Fruit fly (Drosophila melanogaster) whole organism, embryonic: Measurements from ENCODE around the gene abs.
A peak's percentile ranks its signal among the peaks of the same experiment; 100 is the strongest.

ENCODE experiments used
- Adf1 ChIP-seq: fragments of 200-800 bp; sonication (Bioruptor generic); IDR thresholded peaks from 2 replicates; pipeline ENCODE4 v1.3.6; 2022; ENCODE audit warnings: missing biosample characterization, missing genetic modification characterization
- CG1233 ChIP-seq: fragments of 200-800 bp; sonication (Bioruptor generic); optimal IDR thresholded peaks from 4 replicates; lab custom pipeline; 2018; ENCODE audit warnings: missing biosample characterization, mild to moderate bottlenecking, missing genetic modification characterization
- CG12744 ChIP-seq: fragments of 200-800 bp; sonication (Bioruptor generic); optimal IDR thresholded peaks from 2 replicates; lab custom pipeline; 2016; ENCODE audit warnings: missing biosample characterization, missing genetic modification characterization
- CG13894 ChIP-seq: fragments of 200-800 bp; sonication (Bioruptor generic); optimal IDR thresholded peaks from 3 replicates; lab custom pipeline; 2018; ENCODE audit warnings: missing biosample characterization, mild to moderate bottlenecking, missing genetic modification characterization, moderate library complexity
- CG14014 ChIP-seq: fragments of 200-800 bp; sonication (Bioruptor generic); IDR thresholded peaks from 2 replicates; pipeline ENCODE4 v1.3.6; 2022; ENCODE audit warnings: missing biosample characterization, missing genetic modification characterization
- CG14965 ChIP-seq: fragments of 200-800 bp; sonication (Bioruptor generic); optimal IDR thresholded peaks from 2 replicates; lab custom pipeline; 2016; ENCODE audit warnings: missing biosample characterization, missing genetic modification characterization, borderline replicate concordance
- CG1529 ChIP-seq: fragments of 200-800 bp; sonication (Bioruptor generic); optimal IDR thresholded peaks from 3 replicates; lab custom pipeline; 2018; ENCODE audit warnings: missing biosample characterization, missing genetic modification characterization
- CG17612 ChIP-seq: fragments of 200-800 bp; sonication (Bioruptor generic); IDR thresholded peaks from 2 replicates; pipeline ENCODE4 v1.3.6; 2022; ENCODE audit warnings: missing biosample characterization, missing genetic modification characterization
- CG2199 ChIP-seq: fragments of 200-800 bp; sonication (Bioruptor generic); IDR thresholded peaks from 3 replicates; pipeline ENCODE4 v1.3.6; 2022; ENCODE audit warnings: missing biosample characterization, missing genetic modification characterization
- CG32532 ChIP-seq: fragments of 200-800 bp; sonication (Bioruptor generic); IDR thresholded peaks from 2 replicates; pipeline ENCODE4 v1.3.6; 2022; ENCODE audit warnings: missing biosample characterization, missing genetic modification characterization
- CG33213 ChIP-seq: fragments of 200-800 bp; sonication (Bioruptor generic); optimal IDR thresholded peaks from 3 replicates; lab custom pipeline; 2016; ENCODE audit warnings: missing biosample characterization, missing genetic modification characterization
- CG6175 ChIP-seq: fragments of 200-800 bp; sonication (Bioruptor generic); IDR thresholded peaks from 3 replicates; pipeline ENCODE4 v1.3.6; 2022; ENCODE audit warnings: missing biosample characterization, missing genetic modification characterization
- CG7963 ChIP-seq: fragments of 200-800 bp; sonication (Bioruptor generic); IDR thresholded peaks from 3 replicates; pipeline ENCODE4 v1.3.6; 2022; ENCODE audit warnings: missing biosample characterization, missing genetic modification characterization; ENCODE audit not compliant: partially characterized antibody
- CG7987 ChIP-seq: fragments of 200-800 bp; sonication (Bioruptor generic); optimal IDR thresholded peaks from 2 replicates; lab custom pipeline; 2018; ENCODE audit warnings: missing biosample characterization, mild to moderate bottlenecking, missing genetic modification characterization, moderate library complexity
- CG8478 ChIP-seq: fragments of >200 bp; optimal IDR thresholded peaks from 2 replicates; lab custom pipeline; 2018
- CG9215 ChIP-seq: fragments of 200-800 bp; sonication (Bioruptor generic); IDR thresholded peaks from 2 replicates; pipeline ENCODE4 v1.3.6; 2022; ENCODE audit warnings: missing biosample characterization, missing genetic modification characterization
- Doc3 ChIP-seq: fragments of 200-800 bp; sonication (Bioruptor generic); IDR thresholded peaks from 3 replicates; pipeline ENCODE4 v1.3.6; 2022; ENCODE audit warnings: missing biosample characterization, missing genetic modification characterization; ENCODE audit not compliant: partially characterized antibody
- ERR ChIP-seq: fragments of 200-800 bp; sonication (Bioruptor generic); optimal IDR thresholded peaks from 2 replicates; lab custom pipeline; 2016; ENCODE audit warnings: missing biosample characterization, missing genetic modification characterization
- Elba2 ChIP-seq: fragments of 200-800 bp; sonication (Bioruptor generic); optimal IDR thresholded peaks from 3 replicates; lab custom pipeline; 2016; ENCODE audit warnings: missing biosample characterization, missing genetic modification characterization
- Fer2 ChIP-seq: fragments of 200-800 bp; sonication (Bioruptor generic); optimal IDR thresholded peaks from 2 replicates; lab custom pipeline; 2018; ENCODE audit warnings: missing biosample characterization, mild to moderate bottlenecking, missing genetic modification characterization, moderate library complexity
- Hmx ChIP-seq: fragments of 200-800 bp; sonication (Bioruptor generic); optimal IDR thresholded peaks from 2 replicates; lab custom pipeline; 2016; ENCODE audit warnings: missing biosample characterization, missing genetic modification characterization
- Hr51 ChIP-seq, 2 experiments: fragments of 200-800 bp; sonication (Bioruptor generic); optimal IDR thresholded peaks; 2 replicates in 1 of 2; 3 replicates in 1 of 2; lab custom pipeline; 2016 to 2018; ENCODE audit warnings: missing biosample characterization in 2 of 2, missing genetic modification characterization in 2 of 2, mild to moderate bottlenecking in 1 of 2, moderate library complexity in 1 of 2
- MTF-1 ChIP-seq: fragments of 200-800 bp; sonication (Bioruptor generic); optimal IDR thresholded peaks from 2 replicates; lab custom pipeline; 2018; ENCODE audit warnings: missing biosample characterization, mild to moderate bottlenecking, missing genetic modification characterization, borderline replicate concordance
- Med ChIP-seq: fragments of 200-800 bp; sonication (Bioruptor generic); peaks from one replicate; lab custom pipeline; 2016; ENCODE audit warnings: missing biosample characterization, missing genetic modification characterization, mild to moderate bottlenecking, inconsistent platforms, moderate library complexity
- Oaz ChIP-seq: fragments of 200-800 bp; sonication (Bioruptor generic); IDR thresholded peaks from 2 replicates; pipeline ENCODE4 v1.3.6; 2022; ENCODE audit warnings: missing biosample characterization, missing genetic modification characterization
- Opbp ChIP-seq: fragments of 200-800 bp; sonication (Bioruptor generic); IDR thresholded peaks from 3 replicates; pipeline ENCODE4 v1.3.6; 2022; ENCODE audit warnings: missing biosample characterization, missing genetic modification characterization; ENCODE audit not compliant: partially characterized antibody
- Pdp1 ChIP-seq, 2 experiments: fragments of 200-800 bp; sonication (Bioruptor generic); optimal IDR thresholded peaks; 3 replicates each; lab custom pipeline; 2016; ENCODE audit warnings: missing biosample characterization in 2 of 2, missing genetic modification characterization in 2 of 2, mild to moderate bottlenecking in 1 of 2, moderate library complexity in 1 of 2
- Ptx1 ChIP-seq: fragments of 200-800 bp; sonication (Bioruptor generic); IDR thresholded peaks from 2 replicates; pipeline ENCODE4 v1.3.6; 2022; ENCODE audit warnings: missing biosample characterization, missing genetic modification characterization
- abd-A ChIP-seq: fragments of 200-800 bp; sonication (Bioruptor generic); optimal IDR thresholded peaks from 3 replicates; lab custom pipeline; 2019; ENCODE audit warnings: missing biosample characterization, mild to moderate bottlenecking, missing genetic modification characterization, moderate library complexity
- ci ChIP-seq: fragments of 200-800 bp; sonication (Bioruptor generic); IDR thresholded peaks from 3 replicates; pipeline ENCODE4 v1.3.6; 2022; ENCODE audit warnings: missing biosample characterization, missing genetic modification characterization
- crol ChIP-seq: fragments of 200-800 bp; sonication (Bioruptor generic); IDR thresholded peaks from 2 replicates; pipeline ENCODE4 v1.3.6; 2022; ENCODE audit warnings: missing biosample characterization, missing genetic modification characterization
- eve ChIP-seq, 2 experiments: fragments of >200 bp; optimal IDR thresholded peaks; 2 replicates each; lab custom pipeline; 2017; ENCODE audit warnings: missing biosample characterization in 2 of 2, missing genetic modification characterization in 2 of 2
- ewg ChIP-seq: fragments of 200-800 bp; sonication (Bioruptor generic); optimal IDR thresholded peaks from 3 replicates; lab custom pipeline; 2017; ENCODE audit warnings: mild to moderate bottlenecking, missing biosample characterization, missing genetic modification reagents, missing genetic modification characterization
- fd102C ChIP-seq: fragments of 200-800 bp; sonication (Bioruptor generic); optimal IDR thresholded peaks from 2 replicates; lab custom pipeline; 2018; ENCODE audit warnings: missing biosample characterization, mild to moderate bottlenecking, missing genetic modification characterization, moderate library complexity
- ftz-f1 ChIP-seq: fragments of 200-800 bp; sonication (Bioruptor generic); optimal IDR thresholded peaks from 2 replicates; lab custom pipeline; 2016; ENCODE audit warnings: missing biosample characterization, missing genetic modification characterization
- ind ChIP-seq: fragments of 200-800 bp; sonication (Bioruptor generic); optimal IDR thresholded peaks from 3 replicates; lab custom pipeline; 2016; ENCODE audit warnings: missing biosample characterization, missing genetic modification characterization
- lab ChIP-seq: fragments of 200-800 bp; sonication (Bioruptor generic); optimal IDR thresholded peaks from 3 replicates; lab custom pipeline; 2017; ENCODE audit warnings: missing biosample characterization, missing genetic modification characterization, mild to moderate bottlenecking, moderate library complexity, missing genetic modification reagents
- nerfin-2 ChIP-seq: fragments of 200-800 bp; sonication (Bioruptor generic); IDR thresholded peaks from 2 replicates; pipeline ENCODE4 v1.3.6; 2022; ENCODE audit warnings: missing biosample characterization, missing genetic modification characterization; ENCODE audit not compliant: partially characterized antibody
- pros ChIP-seq: fragments of 200-800 bp; sonication (Bioruptor generic); optimal IDR thresholded peaks from 3 replicates; lab custom pipeline; 2019; ENCODE audit warnings: missing biosample characterization, mild to moderate bottlenecking, missing genetic modification characterization, moderate library complexity
- pzg ChIP-seq: fragments of 200-800 bp; sonication (Bioruptor generic); optimal IDR thresholded peaks from 3 replicates; lab custom pipeline; 2018; ENCODE audit warnings: missing biosample characterization, mild to moderate bottlenecking, missing genetic modification characterization, moderate library complexity
- ranshi ChIP-seq: fragments of 200-800 bp; sonication (Bioruptor generic); IDR thresholded peaks from 2 replicates; pipeline ENCODE4 v1.3.6; 2022; ENCODE audit warnings: missing biosample characterization, missing genetic modification characterization
- sens ChIP-seq: fragments of 200-800 bp; sonication (Bioruptor generic); peaks from one replicate; lab custom pipeline; 2016; ENCODE audit warnings: missing biosample characterization, missing genetic modification characterization
- so ChIP-seq: fragments of 200-800 bp; sonication (Bioruptor generic); IDR thresholded peaks from 3 replicates; pipeline ENCODE4 v1.3.6; 2022; ENCODE audit warnings: missing biosample characterization, missing genetic modification characterization
- stc ChIP-seq: fragments of 200-800 bp; sonication (Bioruptor generic); IDR thresholded peaks from 2 replicates; pipeline ENCODE4 v1.3.6; 2022; ENCODE audit warnings: missing biosample characterization, missing genetic modification characterization
- tna ChIP-seq: fragments of 200-800 bp; sonication (Bioruptor generic); IDR thresholded peaks from 2 replicates; pipeline ENCODE4 v1.3.6; 2022; ENCODE audit warnings: missing biosample characterization, missing genetic modification characterization; ENCODE audit not compliant: partially characterized antibody
- toy ChIP-seq: fragments of 200-800 bp; sonication (Bioruptor generic); IDR thresholded peaks from 2 replicates; pipeline ENCODE4 v1.3.6; 2022; ENCODE audit warnings: missing biosample characterization, missing genetic modification characterization
- wor ChIP-seq: fragments of 200-800 bp; sonication (Bioruptor generic); IDR thresholded peaks from 2 replicates; pipeline ENCODE4 v1.3.6; 2022; ENCODE audit warnings: missing biosample characterization, missing genetic modification characterization
- z ChIP-seq: fragments of 200-800 bp; sonication (Bioruptor generic); IDR thresholded peaks from 3 replicates; pipeline ENCODE4 v1.3.6; 2022; ENCODE audit warnings: missing biosample characterization, missing genetic modification characterization

abs gene

dm6 chr3R:4280062-4280461 is 47.2 kb downstream of the abs start, which contains the start of gene cpx (continued):
- TF ChIP-seq CG13894 (tag; lab: Kevin White, UChicago) (peak; percentile 36), Med (peak; percentile 78), abd-A (peak; percentile 46), CG32532 (GFP tag; lab: Robert Waterston, UW) (0 out of 2 replicates have a peak, but pooled peaks have one; percentile 16), CG7987 (GFP tag; lab: Kevin White, UChicago) (no peak), MTF-1 (no peak), Hmx (no peak), Adf1 (GFP tag; lab: Robert Waterston, UW) (peak; percentile 27; the same call in 1 of the 2 replicates), ci (peak; percentile 51; the same call in 1 of the 3 replicates)

- TF ChIP-seq CG9215 (GFP tag; lab: Robert Waterston, UW) = 0 out of 2 replicates have a peak, but pooled peaks have one; percentile 4
- TF ChIP-seq stc = no peak
- TF ChIP-seq lab (GFP tag; lab: Kevin White, UChicago) = peak; percentile 41
- TF ChIP-seq wor (GFP tag; lab: Robert Waterston, UW) = no peak
- no peak for TF ChIP-seq fd102C (GFP tag; lab: Kevin White, UChicago)
- no peak for TF ChIP-seq ranshi (GFP tag; lab: Robert Waterston, UW)
- TF ChIP-seq CG14014 = no peak
- no peak for TF ChIP-seq CG1529 (GFP tag; lab: Kevin White, UChicago)
- TF ChIP-seq pros = peak; percentile 34
- TF ChIP-seq CG8478 (lab: Kevin White, UChicago) = no peak
- peak; percentile 78 for TF ChIP-seq Adf1 (GFP tag; lab: Robert Waterston, UW)
- peak; percentile 86 for TF ChIP-seq z
- TF ChIP-seq toy = no peak
- TF ChIP-seq CG14965 = no peak
- no peak for TF ChIP-seq Opbp (GFP tag; lab: Robert Waterston, UW)
- no peak for TF ChIP-seq CG33213 (GFP tag; lab: Kevin White, UChicago)
- no peak for TF ChIP-seq Fer2 (tag; lab: Kevin White, UChicago)
- TF ChIP-seq ERR (GFP tag; lab: Kevin White, UChicago) = peak; percentile 25
- no peak for TF ChIP-seq Doc3
- peak; percentile 68 for TF ChIP-seq sens
- TF ChIP-seq nerfin-2 (GFP tag; lab: Robert Waterston, UW) = no peak
- no peak for TF ChIP-seq CG7963
- no peak for TF ChIP-seq Ptx1
- no peak for TF ChIP-seq Elba2 (GFP tag; lab: Kevin White, UChicago)
- TF ChIP-seq tna (GFP tag; lab: Robert Waterston, UW) = peak; percentile 8; the same call in 1 of the 2 replicates
- TF ChIP-seq Hr51 (GFP tag; optimal IDR thresholded peaks at IDR 0.05; lab: Kevin White, UChicago) = peak in 1 of 2 experiments; percentile 66
- TF ChIP-seq CG17612 (GFP tag; lab: Robert Waterston, UW) = no peak
- peak; percentile 46 for TF ChIP-seq ewg (GFP tag; lab: Kevin White, UChicago)
- TF ChIP-seq ftz-f1 = no peak
- no peak for TF ChIP-seq CG1233
- TF ChIP-seq CG12744 (GFP tag; lab: Kevin White, UChicago) = peak; percentile 18
- TF ChIP-seq CG2199 = 0 out of 3 replicates have a peak, but pooled peaks have one; percentile 45
- no peak for TF ChIP-seq eve (GFP tag; optimal IDR thresholded peaks at IDR 0.05; lab: Kevin White, UChicago)
- peak; percentile 12; the same call in 1 of the 2 replicates for TF ChIP-seq crol (GFP tag; lab: Robert Waterston, UW)
- TF ChIP-seq Pdp1 (GFP tag; optimal IDR thresholded peaks at IDR 0.05; lab: Kevin White, UChicago) = peak in 1 of 2 experiments; percentile 89
- TF ChIP-seq ind = no peak
- 0 out of 3 replicates have a peak, but pooled peaks have one; percentile 21 for TF ChIP-seq so (GFP tag; lab: Robert Waterston, UW)
- 0 out of 3 replicates have a peak, but pooled peaks have one; percentile 32 for TF ChIP-seq CG6175 (GFP tag; lab: Robert Waterston, UW)
- TF ChIP-seq Oaz = no peak
- TF ChIP-seq pzg (GFP tag; lab: Kevin White, UChicago) = peak; percentile 7
These were observed 48.4 kb downstream of the abs start for dm6 chr3R:4281119-4281861.
